Worm (Caenorhabditis elegans) whole organism, early embryonic: ENCODE results near the gene mam-7.

ENCODE experiments used
- B0310.2 ChIP-seq: sonication (generic microtip); optimal IDR thresholded peaks from 2 replicates; lab custom pipeline; 2016; ENCODE audit warnings: mild to moderate bottlenecking, missing genetic modification characterization, missing compliant biosample characterization
- F13C5.2 ChIP-seq: sonication (generic microtip); optimal IDR thresholded peaks from 2 replicates; lab custom pipeline; 2017; ENCODE audit warnings: mild to moderate bottlenecking, missing genetic modification characterization, inconsistent platforms, missing compliant biosample characterization
- aly-1 ChIP-seq: sonication (generic microtip); optimal IDR thresholded peaks from 2 replicates; lab custom pipeline; 2016; ENCODE audit warnings: missing genetic modification characterization, missing compliant biosample characterization
- ama-1 ChIP-seq: fragments of 150-350 bp; optimal IDR thresholded peaks from 2 replicates; lab custom pipeline; 2014
- ceh-13 ChIP-seq: fragments of 200-800 bp; sonication (Bioruptor generic); optimal IDR thresholded peaks from 2 replicates; lab custom pipeline; 2018; ENCODE audit warnings: mild to moderate bottlenecking, missing genetic modification characterization, missing compliant biosample characterization
- ceh-36 ChIP-seq: sonication (generic microtip); optimal IDR thresholded peaks from 2 replicates; lab custom pipeline; 2016; ENCODE audit warnings: missing genetic modification characterization, inconsistent platforms, missing compliant biosample characterization
- ets-7 ChIP-seq: sonication (generic microtip); optimal IDR thresholded peaks from 2 replicates; lab custom pipeline; 2016; ENCODE audit warnings: missing genotype, missing genetic modification characterization, missing compliant biosample characterization
- flt-1 ChIP-seq: fragments of 200-800 bp; sonication (Bioruptor generic); IDR thresholded peaks from 2 replicates; pipeline ENCODE4 v1.3.6; 2022; ENCODE audit warnings: missing genetic modification characterization, missing compliant biosample characterization
- hmbx-1 ChIP-seq: sonication (generic microtip); optimal IDR thresholded peaks from 2 replicates; lab custom pipeline; 2016; ENCODE audit warnings: mild to moderate bottlenecking, missing genetic modification characterization, missing compliant biosample characterization
- hmg-4 ChIP-seq: fragments of 200-800 bp; sonication (Bioruptor generic); optimal IDR thresholded peaks from 2 replicates; lab custom pipeline; 2018; ENCODE audit warnings: mild to moderate bottlenecking, missing genetic modification characterization, missing compliant biosample characterization
- hnd-1 ChIP-seq: sonication (generic microtip); optimal IDR thresholded peaks from 2 replicates; lab custom pipeline; 2016; ENCODE audit warnings: missing genetic modification characterization, missing compliant biosample characterization
- pes-1 ChIP-seq: fragments of 200-800 bp; sonication (Bioruptor generic); IDR thresholded peaks from 2 replicates; pipeline ENCODE4 v1.3.6; 2022; ENCODE audit warnings: missing genetic modification reagents, missing genetic modification characterization, missing compliant biosample characterization
- scrt-1 ChIP-seq: fragments of 200-800 bp; sonication (Bioruptor generic); IDR thresholded peaks from 2 replicates; pipeline ENCODE4 v1.3.6; 2022; ENCODE audit warnings: missing genetic modification characterization, missing compliant biosample characterization
- sea-1 ChIP-seq: fragments of 200-800 bp; sonication (Bioruptor generic); conservative IDR thresholded peaks from 2 replicates; pipeline ENCODE4 v1.3.6; 2022; ENCODE audit warnings: missing genetic modification characterization, missing compliant biosample characterization
- tbx-11 ChIP-seq: fragments of 200-800 bp; sonication (Bioruptor generic); IDR thresholded peaks from 2 replicates; pipeline ENCODE4 v1.3.6; 2022; ENCODE audit warnings: missing genetic modification characterization, missing compliant biosample characterization
- tbx-37 ChIP-seq: fragments of 200-800 bp; sonication (Bioruptor generic); conservative IDR thresholded peaks from 2 replicates; pipeline ENCODE4 v1.3.6; 2022; ENCODE audit warnings: missing genetic modification reagents, missing genetic modification characterization, missing compliant biosample characterization
- tra-4 ChIP-seq: sonication (generic microtip); optimal IDR thresholded peaks from 2 replicates; lab custom pipeline; 2017; ENCODE audit warnings: missing genetic modification characterization, missing compliant biosample characterization

Gene mam-7

ce11 chrIII:9876951-9877350 is 16.0 kb upstream of the mam-7 start, which contains the start of gene ZK757.10:
Gene ZK757.10, plus strand, starts transcription at chrIII:9877251.
- TF ChIP-seq ets-7 (tag; lab: Kevin White, UChicago) (no peak), pes-1 (no peak), ceh-13 (GFP tag; lab: Kevin White, UChicago) (no peak), flt-1 (GFP tag; lab: Robert Waterston, UW) (no peak), hnd-1 (tag; lab: Kevin White, UChicago) (no peak), F13C5.2 (tag; lab: Kevin White, UChicago) (no peak), ama-1 (lab: Kevin White, UChicago) (no peak), aly-1 (tag; lab: Kevin White, UChicago) (no peak), ceh-36 (no peak), scrt-1 (no peak), tbx-11 (GFP tag; lab: Robert Waterston, UW) (no peak), tbx-37 (no peak), sea-1 (GFP tag; lab: Robert Waterston, UW) (no peak), hmg-4 (no peak), B0310.2 (no peak), tra-4 (tag; lab: Kevin White, UChicago) (no peak)

ce11 chrIII:9878828-9879227 is 14.1 kb upstream of the mam-7 start, which contains the start of gene ZK757.2:
Gene ZK757.2, minus strand, starts transcription at chrIII:9878928.
- TF ChIP-seq pes-1: no peak
- TF ChIP-seq hnd-1 (tag; lab: Kevin White, UChicago): no peak
- TF ChIP-seq tbx-11 (GFP tag; lab: Robert Waterston, UW): no peak
- no peak for TF ChIP-seq hmg-4
- no peak for TF ChIP-seq sea-1 (GFP tag; lab: Robert Waterston, UW)
- no peak for TF ChIP-seq flt-1 (GFP tag; lab: Robert Waterston, UW)
- TF ChIP-seq ceh-13 (GFP tag; lab: Kevin White, UChicago): no peak
- no peak for TF ChIP-seq aly-1 (tag; lab: Kevin White, UChicago)
- no peak for TF ChIP-seq ama-1 (lab: Kevin White, UChicago)
- no peak for TF ChIP-seq ets-7 (tag; lab: Kevin White, UChicago)
- no peak for TF ChIP-seq tra-4 (tag; lab: Kevin White, UChicago)
- no peak for TF ChIP-seq scrt-1
- no peak for TF ChIP-seq hmbx-1 (tag; lab: Kevin White, UChicago)
- no peak for TF ChIP-seq B0310.2
- TF ChIP-seq tbx-37: no peak
- TF ChIP-seq F13C5.2 (tag; lab: Kevin White, UChicago): no peak
- TF ChIP-seq ceh-36: no peak

ce11 chrIII:9885609-9886008 is 7.3 kb upstream of the mam-7 start:
- TF ChIP-seq pes-1 (no peak), aly-1 (tag; lab: Kevin White, UChicago) (no peak), ceh-13 (GFP tag; lab: Kevin White, UChicago) (no peak)

ce11 chrIII:9886323-9886722 is 6.6 kb upstream of the mam-7 start:
- TF ChIP-seq B0310.2 (no peak), hnd-1 (tag; lab: Kevin White, UChicago) (no peak), ama-1 (lab: Kevin White, UChicago) (no peak), aly-1 (tag; lab: Kevin White, UChicago) (no peak), ceh-13 (GFP tag; lab: Kevin White, UChicago) (no peak), ceh-36 (no peak), scrt-1 (no peak), pes-1 (no peak), hmbx-1 (tag; lab: Kevin White, UChicago) (no peak), hmg-4 (no peak), flt-1 (GFP tag; lab: Robert Waterston, UW) (no peak)

ce11 chrIII:9891324-9891723 is 1.6 kb upstream of the mam-7 start, which contains the start of gene alg-4:
Gene alg-4, minus strand, starts transcription at chrIII:9891424.
- TF ChIP-seq hmg-4: no peak
- TF ChIP-seq ceh-13 (GFP tag; lab: Kevin White, UChicago): no peak
- no peak for TF ChIP-seq B0310.2
- TF ChIP-seq pes-1: no peak
- no peak for TF ChIP-seq F13C5.2 (tag; lab: Kevin White, UChicago)
- no peak for TF ChIP-seq scrt-1
- TF ChIP-seq ceh-36: no peak
- no peak for TF ChIP-seq sea-1 (GFP tag; lab: Robert Waterston, UW)

- no peak for TF ChIP-seq tbx-11 (GFP tag; lab: Robert Waterston, UW)
- TF ChIP-seq ets-7 (tag; lab: Kevin White, UChicago): no peak
- no peak for TF ChIP-seq aly-1 (tag; lab: Kevin White, UChicago)
Measured at ce11 chrIII:9899720-9900119, 6.8 kb downstream of the mam-7 start.

- TF ChIP-seq hnd-1 (tag; lab: Kevin White, UChicago) (no peak), ceh-36 (no peak), flt-1 (GFP tag; lab: Robert Waterston, UW) (no peak), ama-1 (lab: Kevin White, UChicago) (no peak), tbx-11 (GFP tag; lab: Robert Waterston, UW) (no peak), pes-1 (no peak), tbx-37 (no peak), ets-7 (tag; lab: Kevin White, UChicago) (no peak), scrt-1 (no peak), ceh-13 (GFP tag; lab: Kevin White, UChicago) (no peak), hmbx-1 (tag; lab: Kevin White, UChicago) (no peak), aly-1 (tag; lab: Kevin White, UChicago) (no peak), tra-4 (tag; lab: Kevin White, UChicago) (no peak)
Measured at ce11 chrIII:9903694-9904292, 10.8 kb downstream of the mam-7 start.

- TF ChIP-seq F13C5.2 (tag; lab: Kevin White, UChicago) (no peak), pes-1 (no peak), tbx-11 (GFP tag; lab: Robert Waterston, UW) (no peak), tra-4 (tag; lab: Kevin White, UChicago) (no peak), flt-1 (GFP tag; lab: Robert Waterston, UW) (no peak), ceh-13 (GFP tag; lab: Kevin White, UChicago) (no peak), sea-1 (GFP tag; lab: Robert Waterston, UW) (no peak), ceh-36 (no peak), hnd-1 (tag; lab: Kevin White, UChicago) (no peak), aly-1 (tag; lab: Kevin White, UChicago) (no peak), ets-7 (tag; lab: Kevin White, UChicago) (no peak), hmg-4 (no peak)
Measured at ce11 chrIII:9905307-9905706, 12.4 kb downstream of the mam-7 start.
